Fruit fly (Drosophila melanogaster) whole organism, wandering third instar larva: ENCODE data around the gene Dlip1.

Experiments used
- Abd-B ChIP-seq: fragments of >200 bp; optimal IDR thresholded peaks from 2 replicates; lab custom pipeline; 2017; ENCODE audit warnings: missing biosample characterization, missing genetic modification characterization
- CG32264 ChIP-seq: fragments of 200-800 bp; sonication (Bioruptor generic); optimal IDR thresholded peaks from 2 replicates; lab custom pipeline; 2016; ENCODE audit warnings: missing biosample characterization, missing genetic modification characterization
- CG9705 ChIP-seq: fragments of 200-800 bp; sonication (Bioruptor generic); optimal IDR thresholded peaks from 2 replicates; lab custom pipeline; 2018; ENCODE audit warnings: missing biosample characterization, mild to moderate bottlenecking, missing genetic modification characterization
- CrebA ChIP-seq: fragments of 200-800 bp; sonication (Bioruptor generic); optimal IDR thresholded peaks from 2 replicates; lab custom pipeline; 2016; ENCODE audit warnings: missing biosample characterization, mild to moderate bottlenecking, missing genetic modification characterization, borderline replicate concordance
- Dfd ChIP-seq: fragments of >200 bp; optimal IDR thresholded peaks from 2 replicates; lab custom pipeline; 2017; ENCODE audit warnings: missing biosample characterization, missing genetic modification characterization
- Dif ChIP-seq: fragments of 200-275, 200-300 bp; sonication (Bioruptor generic); optimal IDR thresholded peaks from 2 replicates; lab custom pipeline; 2018; ENCODE audit warnings: missing biosample characterization, missing genetic modification characterization; ENCODE audit not compliant: partially characterized antibody
- GATAd ChIP-seq: sonication (Bioruptor generic); optimal IDR thresholded peaks from 2 replicates; lab custom pipeline; 2016; ENCODE audit warnings: missing biosample characterization, missing genetic modification characterization
- HLH106 ChIP-seq: fragments of 200-800 bp; optimal IDR thresholded peaks from 3 replicates; lab custom pipeline; 2019; ENCODE audit warnings: missing biosample characterization, mild to moderate bottlenecking, missing genetic modification characterization, moderate library complexity
- Hnf4 ChIP-seq: fragments of 200-800 bp; sonication (Bioruptor generic); optimal IDR thresholded peaks from 2 replicates; lab custom pipeline; 2016; ENCODE audit warnings: missing biosample characterization, mild to moderate bottlenecking, missing genetic modification characterization
- Hr78 ChIP-seq: fragments of >200 bp; optimal IDR thresholded peaks from 2 replicates; lab custom pipeline; 2017; ENCODE audit warnings: missing biosample characterization, missing genetic modification characterization
- Hr83 ChIP-seq: fragments of 200-300 bp; sonication (Bioruptor generic); optimal IDR thresholded peaks from 2 replicates; lab custom pipeline; 2016; ENCODE audit warnings: missing biosample characterization, mild to moderate bottlenecking, missing genetic modification characterization, moderate library complexity; ENCODE audit not compliant: poor library complexity, severe bottlenecking
- Jra ChIP-seq: sonication (Bioruptor generic); optimal IDR thresholded peaks from 2 replicates; lab custom pipeline; 2016; ENCODE audit warnings: missing biosample characterization, missing genetic modification characterization
- Mio ChIP-seq: sonication (Bioruptor generic); optimal IDR thresholded peaks from 2 replicates; lab custom pipeline; 2016; ENCODE audit warnings: missing biosample characterization, missing genetic modification characterization
- N ChIP-seq: fragments of >200 bp; optimal IDR thresholded peaks from 2 replicates; lab custom pipeline; 2018; ENCODE audit warnings: missing biosample characterization, missing external identifiers, missing genetic modification characterization
- OdsH ChIP-seq: fragments of 200-800 bp; sonication (Bioruptor generic); optimal IDR thresholded peaks from 2 replicates; lab custom pipeline; 2016; ENCODE audit warnings: missing biosample characterization, mild to moderate bottlenecking, missing genetic modification characterization
- Rel ChIP-seq, 2 experiments: fragments of 200-800 bp; sonication (Bioruptor generic) in 1 of 2; optimal IDR thresholded peaks; 2 replicates in 1 of 2; 3 replicates in 1 of 2; lab custom pipeline; 2016 to 2019; ENCODE audit warnings: mild to moderate bottlenecking in 2 of 2, missing biosample characterization in 2 of 2, missing genetic modification characterization in 2 of 2, moderate library complexity in 1 of 2
- Sp1 ChIP-seq: fragments of 200-800 bp; sonication (Bioruptor generic); optimal IDR thresholded peaks from 3 replicates; lab custom pipeline; 2019; ENCODE audit warnings: missing biosample characterization, mild to moderate bottlenecking, missing genetic modification characterization, moderate library complexity
- Vsx2 ChIP-seq: fragments of 200-300, 225-300 bp; sonication (Bioruptor generic); optimal IDR thresholded peaks from 2 replicates; lab custom pipeline; 2018; ENCODE audit warnings: missing biosample characterization, missing genetic modification characterization; ENCODE audit not compliant: partially characterized antibody
- br ChIP-seq: fragments of 200-800 bp; sonication (Bioruptor generic); optimal IDR thresholded peaks from 2 replicates; lab custom pipeline; 2016; ENCODE audit warnings: missing biosample characterization, missing genetic modification characterization
- brk ChIP-seq: fragments of 200-800 bp; sonication (Bioruptor generic); optimal IDR thresholded peaks from 2 replicates; lab custom pipeline; 2016; ENCODE audit warnings: missing biosample characterization, mild to moderate bottlenecking, missing genetic modification characterization
- dl ChIP-seq, 2 experiments: fragments of 175-275, 200-275 bp in 1 of 2; fragments of 200-275 bp in 1 of 2; sonication (Bioruptor generic); optimal IDR thresholded peaks; lab custom pipeline; 2018; ENCODE audit warnings: mild to moderate bottlenecking in 2 of 2, missing biosample characterization in 2 of 2, missing genetic modification characterization in 2 of 2, moderate library complexity in 2 of 2; ENCODE audit not compliant: partially characterized antibody in 2 of 2, insufficient read depth in 1 of 2
- dmrt93B ChIP-seq: fragments of 200-800 bp; sonication (Bioruptor generic); optimal IDR thresholded peaks from 2 replicates; lab custom pipeline; 2018; ENCODE audit warnings: missing biosample characterization, mild to moderate bottlenecking, missing genetic modification characterization
- dsf ChIP-seq: sonication (Bioruptor generic); optimal IDR thresholded peaks from 2 replicates; lab custom pipeline; 2016; ENCODE audit warnings: missing biosample characterization, missing genetic modification characterization, borderline replicate concordance
- ey ChIP-seq: fragments of 200-800 bp; sonication (Bioruptor generic); optimal IDR thresholded peaks from 2 replicates; lab custom pipeline; 2016; ENCODE audit warnings: missing biosample characterization, missing genetic modification characterization
- foxo ChIP-seq, 2 experiments: fragments of 200-800 bp; sonication (Bioruptor generic); optimal IDR thresholded peaks; 2 replicates in 1 of 2; 3 replicates in 1 of 2; lab custom pipeline; 2016 to 2017; ENCODE audit warnings: missing biosample characterization in 2 of 2, missing genetic modification characterization in 2 of 2
- fru ChIP-seq: fragments of 200-800 bp; sonication (Bioruptor generic); optimal IDR thresholded peaks from 3 replicates; lab custom pipeline; 2016; ENCODE audit warnings: missing biosample characterization, mild to moderate bottlenecking, missing genetic modification characterization
- h ChIP-seq: fragments of 200-800 bp; sonication (Bioruptor generic); optimal IDR thresholded peaks from 3 replicates; lab custom pipeline; 2016; ENCODE audit warnings: missing biosample characterization, mild to moderate bottlenecking, missing genetic modification characterization
- jim ChIP-seq: fragments of 175-275, 200-325 bp; sonication (Bioruptor generic); optimal IDR thresholded peaks from 2 replicates; lab custom pipeline; 2016; ENCODE audit warnings: missing biosample characterization, mild to moderate bottlenecking, missing genetic modification characterization
- pan ChIP-seq: fragments of >200 bp; optimal IDR thresholded peaks from 2 replicates; lab custom pipeline; 2017
- psq ChIP-seq: fragments of 200-800 bp; sonication (Bioruptor generic); optimal IDR thresholded peaks from 3 replicates; lab custom pipeline; 2017; ENCODE audit warnings: missing biosample characterization, mild to moderate bottlenecking, missing genetic modification characterization, moderate library complexity
- rgr ChIP-seq: fragments of 200-800 bp; sonication (Bioruptor generic); optimal IDR thresholded peaks from 3 replicates; lab custom pipeline; 2016; ENCODE audit warnings: missing biosample characterization, mild to moderate bottlenecking, missing genetic modification characterization
- sage ChIP-seq: fragments of 200-800 bp; sonication (Bioruptor generic); optimal IDR thresholded peaks from 2 replicates; lab custom pipeline; 2016; ENCODE audit warnings: missing biosample characterization, mild to moderate bottlenecking, missing genetic modification characterization
- sv ChIP-seq: fragments of 200-800 bp; sonication (Bioruptor generic); optimal IDR thresholded peaks from 3 replicates; lab custom pipeline; 2016; ENCODE audit warnings: missing biosample characterization, missing genetic modification characterization
- tai ChIP-seq: sonication (Bioruptor generic); optimal IDR thresholded peaks from 2 replicates; lab custom pipeline; 2016; ENCODE audit warnings: missing biosample characterization, missing genetic modification characterization
- usp ChIP-seq: fragments of >200 bp; optimal IDR thresholded peaks from 2 replicates; lab custom pipeline; 2017; ENCODE audit warnings: missing biosample characterization, missing genetic modification characterization
- woc ChIP-seq: sonication (Bioruptor generic); optimal IDR thresholded peaks from 2 replicates; lab custom pipeline; 2016; ENCODE audit warnings: missing biosample characterization, mild to moderate bottlenecking, missing genetic modification characterization

The Dlip1 gene

DNA sequence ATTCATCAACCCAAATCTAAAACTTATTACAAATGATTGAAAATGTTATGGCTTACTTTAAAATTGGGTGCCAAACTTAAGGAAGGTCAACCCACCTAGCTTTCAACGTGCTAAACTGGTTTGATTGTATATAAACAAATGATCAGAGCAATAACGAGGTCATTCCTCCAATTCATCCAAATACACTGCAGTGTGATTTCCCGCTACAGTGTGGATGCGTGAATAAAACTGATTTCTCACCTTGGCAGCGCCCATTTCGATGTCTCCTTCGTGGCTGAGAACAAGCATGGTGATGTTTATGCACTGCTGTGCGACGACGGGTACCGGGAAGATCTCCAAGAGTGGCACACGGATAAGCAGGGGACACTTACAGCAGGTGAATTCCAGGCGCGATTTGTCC lies 36.9 kb downstream of the Dlip1 start:
- TF ChIP-seq Rel (GFP tag; optimal IDR thresholded peaks at IDR 0.05; lab: Kevin White, UChicago) (no peak), Rel (tag; optimal IDR thresholded peaks at IDR 0.05; lab: Kevin White, UChicago) (peak; percentile 92), dl (GFP tag; optimal IDR thresholded peaks at IDR 0.05; lab: Kevin White, UChicago; ENCODE audit: insufficient read depth in 1 of 2, partially characterized antibody in 2 of 2) (no peak)
- TF ChIP-seq, all 38 proteins: peak for 1

DNA sequence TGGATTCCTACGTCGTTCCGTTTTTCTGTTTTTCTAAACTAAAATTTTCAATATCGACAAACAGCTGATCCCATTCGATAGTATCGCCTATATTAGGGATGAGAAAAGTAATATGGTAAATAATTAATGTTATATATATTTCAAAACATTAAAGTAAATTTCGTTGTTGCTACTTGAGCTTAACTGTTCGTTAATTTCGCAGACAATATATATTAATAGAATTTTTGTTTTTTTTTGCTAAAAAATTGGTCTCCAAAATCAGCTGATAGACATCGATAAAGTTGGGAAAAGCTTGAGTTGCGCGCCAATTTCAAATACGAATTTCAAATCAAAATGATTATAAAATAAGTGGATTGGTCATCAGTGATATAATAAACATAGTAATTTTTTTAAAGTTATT lies 37.9 kb downstream of the Dlip1 start, which contains the start of gene CG12118:
Gene CG12118 (minus strand): TSS at position 53 of the 400 bp plus-strand sequence.
- TF ChIP-seq woc (peak; percentile 61), Jra (peak; percentile 73), dsf (GFP tag; lab: Kevin White, UChicago) (peak; percentile 66), Hnf4 (GFP tag; lab: Kevin White, UChicago) (peak; percentile 81), CG9705 (peak; percentile 44), Hr83 (GFP tag; lab: Kevin White, UChicago) (peak; percentile 55), Dfd (GFP tag; lab: Kevin White, UChicago) (no peak), fru (GFP tag; lab: Kevin White, UChicago) (peak; percentile 77), CrebA (no peak), CG32264 (no peak), Abd-B (GFP tag; lab: Kevin White, UChicago) (no peak), OdsH (GFP tag; lab: Kevin White, UChicago) (peak; percentile 79), Mio (GFP tag; lab: Kevin White, UChicago) (no peak), Sp1 (GFP tag; lab: Kevin White, UChicago) (peak; percentile 69), br (GFP tag; lab: Kevin White, UChicago) (peak; percentile 63), brk (no peak), psq (GFP tag; lab: Kevin White, UChicago) (peak; percentile 73), foxo (GFP tag; optimal IDR thresholded peaks at IDR 0.05; lab: Kevin White, UChicago) (peak in 1 of 2 experiments; percentile 83), GATAd (GFP tag; lab: Kevin White, UChicago) (no peak), HLH106 (tag; lab: Kevin White, UChicago) (peak; percentile 74), tai (GFP tag; lab: Kevin White, UChicago) (no peak), ey (GFP tag; lab: Kevin White, UChicago) (peak; percentile 59), sv (peak; percentile 71), rgr (GFP tag; lab: Kevin White, UChicago) (peak; percentile 85), usp (no peak), N (GFP tag; lab: Kevin White, UChicago) (no peak), dmrt93B (GFP tag; lab: Kevin White, UChicago) (peak; percentile 36), Dif (no peak), Vsx2 (no peak), h (GFP tag; lab: Kevin White, UChicago) (peak; percentile 80), Hr78 (no peak), jim (GFP tag; lab: Kevin White, UChicago) (no peak), Rel (GFP tag; optimal IDR thresholded peaks at IDR 0.05; lab: Kevin White, UChicago) (no peak), Rel (tag; optimal IDR thresholded peaks at IDR 0.05; lab: Kevin White, UChicago) (peak; percentile 37), sage (GFP tag; lab: Kevin White, UChicago) (peak; percentile 81), pan (lab: Kevin White, UChicago) (no peak)
- TF ChIP-seq, all 38 proteins: peak for 20

DNA sequence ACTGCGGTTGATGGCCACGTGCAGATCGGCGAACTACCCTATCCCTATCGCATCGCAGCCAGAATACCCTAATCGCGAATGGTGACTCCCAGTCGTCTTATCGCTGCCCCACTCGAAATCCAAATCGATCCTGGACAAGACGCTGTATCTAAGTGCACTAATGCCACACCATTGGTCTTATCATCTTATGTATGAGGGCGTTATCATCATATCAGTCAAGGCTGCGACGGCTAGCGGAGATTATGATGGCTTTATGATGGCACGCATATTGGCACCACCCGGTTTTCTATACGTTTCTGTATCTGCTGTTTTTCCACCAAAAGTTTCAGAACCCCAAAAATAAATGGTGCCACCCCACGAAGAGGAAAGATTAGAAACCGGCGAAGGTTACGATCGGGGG lies 41.8 kb downstream of the Dlip1 start:
- TF ChIP-seq Hr83 (GFP tag; lab: Kevin White, UChicago) (no peak), Rel (GFP tag; optimal IDR thresholded peaks at IDR 0.05; lab: Kevin White, UChicago) (no peak), Rel (tag; optimal IDR thresholded peaks at IDR 0.05; lab: Kevin White, UChicago) (peak; percentile 79), dsf (GFP tag; lab: Kevin White, UChicago) (no peak)
- TF ChIP-seq, all 38 proteins: peak for 1
